Fruit fly (Drosophila melanogaster) whole organism, wandering third instar larva: ENCODE measurements around the gene CG7560.

Experiments used
- Abd-B ChIP-seq: fragments of >200 bp; optimal IDR thresholded peaks from 2 replicates; lab custom pipeline; 2017; ENCODE audit warnings: missing biosample characterization, missing genetic modification characterization
- CG32264 ChIP-seq: fragments of 200-800 bp; sonication (Bioruptor generic); optimal IDR thresholded peaks from 2 replicates; lab custom pipeline; 2016; ENCODE audit warnings: missing biosample characterization, missing genetic modification characterization
- CG9705 ChIP-seq: fragments of 200-800 bp; sonication (Bioruptor generic); optimal IDR thresholded peaks from 2 replicates; lab custom pipeline; 2018; ENCODE audit warnings: missing biosample characterization, mild to moderate bottlenecking, missing genetic modification characterization
- CrebA ChIP-seq: fragments of 200-800 bp; sonication (Bioruptor generic); optimal IDR thresholded peaks from 2 replicates; lab custom pipeline; 2016; ENCODE audit warnings: missing biosample characterization, mild to moderate bottlenecking, missing genetic modification characterization, borderline replicate concordance
- Dfd ChIP-seq: fragments of >200 bp; optimal IDR thresholded peaks from 2 replicates; lab custom pipeline; 2017; ENCODE audit warnings: missing biosample characterization, missing genetic modification characterization
- Dif ChIP-seq: fragments of 200-275, 200-300 bp; sonication (Bioruptor generic); optimal IDR thresholded peaks from 2 replicates; lab custom pipeline; 2018; ENCODE audit warnings: missing biosample characterization, missing genetic modification characterization; ENCODE audit not compliant: partially characterized antibody
- GATAd ChIP-seq: sonication (Bioruptor generic); optimal IDR thresholded peaks from 2 replicates; lab custom pipeline; 2016; ENCODE audit warnings: missing biosample characterization, missing genetic modification characterization
- HLH106 ChIP-seq: fragments of 200-800 bp; optimal IDR thresholded peaks from 3 replicates; lab custom pipeline; 2019; ENCODE audit warnings: missing biosample characterization, mild to moderate bottlenecking, missing genetic modification characterization, moderate library complexity
- Hnf4 ChIP-seq: fragments of 200-800 bp; sonication (Bioruptor generic); optimal IDR thresholded peaks from 2 replicates; lab custom pipeline; 2016; ENCODE audit warnings: missing biosample characterization, mild to moderate bottlenecking, missing genetic modification characterization
- Hr78 ChIP-seq: fragments of >200 bp; optimal IDR thresholded peaks from 2 replicates; lab custom pipeline; 2017; ENCODE audit warnings: missing biosample characterization, missing genetic modification characterization
- Hr83 ChIP-seq: fragments of 200-300 bp; sonication (Bioruptor generic); optimal IDR thresholded peaks from 2 replicates; lab custom pipeline; 2016; ENCODE audit warnings: missing biosample characterization, mild to moderate bottlenecking, missing genetic modification characterization, moderate library complexity; ENCODE audit not compliant: poor library complexity, severe bottlenecking
- Jra ChIP-seq: sonication (Bioruptor generic); optimal IDR thresholded peaks from 2 replicates; lab custom pipeline; 2016; ENCODE audit warnings: missing biosample characterization, missing genetic modification characterization
- Mio ChIP-seq: sonication (Bioruptor generic); optimal IDR thresholded peaks from 2 replicates; lab custom pipeline; 2016; ENCODE audit warnings: missing biosample characterization, missing genetic modification characterization
- Myc ChIP-seq: fragments of >200 bp; optimal IDR thresholded peaks from 2 replicates; lab custom pipeline; 2017
- N ChIP-seq: fragments of >200 bp; optimal IDR thresholded peaks from 2 replicates; lab custom pipeline; 2018; ENCODE audit warnings: missing biosample characterization, missing external identifiers, missing genetic modification characterization
- OdsH ChIP-seq: fragments of 200-800 bp; sonication (Bioruptor generic); optimal IDR thresholded peaks from 2 replicates; lab custom pipeline; 2016; ENCODE audit warnings: missing biosample characterization, mild to moderate bottlenecking, missing genetic modification characterization
- Rel ChIP-seq, 2 experiments: fragments of 200-800 bp; sonication (Bioruptor generic) in 1 of 2; optimal IDR thresholded peaks; 2 replicates in 1 of 2; 3 replicates in 1 of 2; lab custom pipeline; 2016 to 2019; ENCODE audit warnings: mild to moderate bottlenecking in 2 of 2, missing biosample characterization in 2 of 2, missing genetic modification characterization in 2 of 2, moderate library complexity in 1 of 2
- Sp1 ChIP-seq: fragments of 200-800 bp; sonication (Bioruptor generic); optimal IDR thresholded peaks from 3 replicates; lab custom pipeline; 2019; ENCODE audit warnings: missing biosample characterization, mild to moderate bottlenecking, missing genetic modification characterization, moderate library complexity
- Vsx2 ChIP-seq: fragments of 200-300, 225-300 bp; sonication (Bioruptor generic); optimal IDR thresholded peaks from 2 replicates; lab custom pipeline; 2018; ENCODE audit warnings: missing biosample characterization, missing genetic modification characterization; ENCODE audit not compliant: partially characterized antibody
- br ChIP-seq: fragments of 200-800 bp; sonication (Bioruptor generic); optimal IDR thresholded peaks from 2 replicates; lab custom pipeline; 2016; ENCODE audit warnings: missing biosample characterization, missing genetic modification characterization
- brk ChIP-seq: fragments of 200-800 bp; sonication (Bioruptor generic); optimal IDR thresholded peaks from 2 replicates; lab custom pipeline; 2016; ENCODE audit warnings: missing biosample characterization, mild to moderate bottlenecking, missing genetic modification characterization
- dl ChIP-seq, 2 experiments: fragments of 175-275, 200-275 bp in 1 of 2; fragments of 200-275 bp in 1 of 2; sonication (Bioruptor generic); optimal IDR thresholded peaks; lab custom pipeline; 2018; ENCODE audit warnings: mild to moderate bottlenecking in 2 of 2, missing biosample characterization in 2 of 2, missing genetic modification characterization in 2 of 2, moderate library complexity in 2 of 2; ENCODE audit not compliant: partially characterized antibody in 2 of 2, insufficient read depth in 1 of 2
- dmrt93B ChIP-seq: fragments of 200-800 bp; sonication (Bioruptor generic); optimal IDR thresholded peaks from 2 replicates; lab custom pipeline; 2018; ENCODE audit warnings: missing biosample characterization, mild to moderate bottlenecking, missing genetic modification characterization
- dsf ChIP-seq: sonication (Bioruptor generic); optimal IDR thresholded peaks from 2 replicates; lab custom pipeline; 2016; ENCODE audit warnings: missing biosample characterization, missing genetic modification characterization, borderline replicate concordance
- ey ChIP-seq: fragments of 200-800 bp; sonication (Bioruptor generic); optimal IDR thresholded peaks from 2 replicates; lab custom pipeline; 2016; ENCODE audit warnings: missing biosample characterization, missing genetic modification characterization
- foxo ChIP-seq, 2 experiments: fragments of 200-800 bp; sonication (Bioruptor generic); optimal IDR thresholded peaks; 2 replicates in 1 of 2; 3 replicates in 1 of 2; lab custom pipeline; 2016 to 2017; ENCODE audit warnings: missing biosample characterization in 2 of 2, missing genetic modification characterization in 2 of 2
- fru ChIP-seq: fragments of 200-800 bp; sonication (Bioruptor generic); optimal IDR thresholded peaks from 3 replicates; lab custom pipeline; 2016; ENCODE audit warnings: missing biosample characterization, mild to moderate bottlenecking, missing genetic modification characterization
- h ChIP-seq: fragments of 200-800 bp; sonication (Bioruptor generic); optimal IDR thresholded peaks from 3 replicates; lab custom pipeline; 2016; ENCODE audit warnings: missing biosample characterization, mild to moderate bottlenecking, missing genetic modification characterization
- jim ChIP-seq: fragments of 175-275, 200-325 bp; sonication (Bioruptor generic); optimal IDR thresholded peaks from 2 replicates; lab custom pipeline; 2016; ENCODE audit warnings: missing biosample characterization, mild to moderate bottlenecking, missing genetic modification characterization
- lola ChIP-seq: fragments of >200 bp; optimal IDR thresholded peaks from 2 replicates; lab custom pipeline; 2017; ENCODE audit warnings: missing biosample characterization, missing genetic modification characterization
- pan ChIP-seq: fragments of >200 bp; optimal IDR thresholded peaks from 2 replicates; lab custom pipeline; 2017
- psq ChIP-seq: fragments of 200-800 bp; sonication (Bioruptor generic); optimal IDR thresholded peaks from 3 replicates; lab custom pipeline; 2017; ENCODE audit warnings: missing biosample characterization, mild to moderate bottlenecking, missing genetic modification characterization, moderate library complexity
- rgr ChIP-seq: fragments of 200-800 bp; sonication (Bioruptor generic); optimal IDR thresholded peaks from 3 replicates; lab custom pipeline; 2016; ENCODE audit warnings: missing biosample characterization, mild to moderate bottlenecking, missing genetic modification characterization
- sage ChIP-seq: fragments of 200-800 bp; sonication (Bioruptor generic); optimal IDR thresholded peaks from 2 replicates; lab custom pipeline; 2016; ENCODE audit warnings: missing biosample characterization, mild to moderate bottlenecking, missing genetic modification characterization
- sv ChIP-seq: fragments of 200-800 bp; sonication (Bioruptor generic); optimal IDR thresholded peaks from 3 replicates; lab custom pipeline; 2016; ENCODE audit warnings: missing biosample characterization, missing genetic modification characterization
- tai ChIP-seq: sonication (Bioruptor generic); optimal IDR thresholded peaks from 2 replicates; lab custom pipeline; 2016; ENCODE audit warnings: missing biosample characterization, missing genetic modification characterization
- usp ChIP-seq: fragments of >200 bp; optimal IDR thresholded peaks from 2 replicates; lab custom pipeline; 2017; ENCODE audit warnings: missing biosample characterization, missing genetic modification characterization
- woc ChIP-seq: sonication (Bioruptor generic); optimal IDR thresholded peaks from 2 replicates; lab custom pipeline; 2016; ENCODE audit warnings: missing biosample characterization, mild to moderate bottlenecking, missing genetic modification characterization

The CG7560 gene

DNA sequence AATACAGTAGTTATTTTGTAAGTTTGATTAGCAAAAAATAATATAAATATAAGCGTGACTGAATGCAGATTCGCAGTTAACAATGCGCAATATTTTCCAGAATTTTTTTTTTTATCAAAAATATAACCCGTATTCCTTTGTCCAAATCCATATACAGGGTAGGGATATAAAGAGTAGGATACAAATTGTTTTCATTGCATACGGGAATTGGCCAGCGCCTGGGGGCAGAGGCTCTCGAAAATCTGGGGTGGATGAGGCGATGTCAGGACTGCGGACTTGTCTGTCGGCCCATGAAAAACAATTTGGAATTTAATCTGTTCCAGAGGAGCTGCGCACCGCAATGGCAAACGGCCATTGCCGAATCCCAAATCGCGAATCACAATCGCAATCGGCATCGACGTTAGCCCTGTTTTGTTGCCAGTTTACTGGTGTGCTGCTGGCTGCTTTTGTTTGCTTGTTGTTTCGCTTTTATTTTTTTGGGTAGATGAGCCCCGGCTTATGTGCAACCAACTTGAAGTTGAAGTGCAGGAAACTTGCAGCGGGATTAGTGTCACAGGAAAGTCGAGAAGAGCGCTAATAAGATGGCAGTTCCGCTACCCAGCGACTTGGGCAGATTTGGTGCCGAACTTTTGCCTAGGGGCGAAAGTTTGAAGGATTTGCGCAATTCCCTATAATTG, 42.1 kb upstream of the CG7560 start:
- TF ChIP-seq h (GFP tag; lab: Kevin White, UChicago) (peak; percentile 31), HLH106 (peak; percentile 53), Hr78 (no peak), sv (GFP tag; lab: Kevin White, UChicago) (no peak), Abd-B (GFP tag; lab: Kevin White, UChicago) (no peak), dl (GFP tag; optimal IDR thresholded peaks at IDR 0.05; lab: Kevin White, UChicago; ENCODE audit: insufficient read depth in 1 of 2, partially characterized antibody in 2 of 2) (no peak), Myc (lab: Kevin White, UChicago) (no peak), brk (GFP tag; lab: Kevin White, UChicago) (no peak), rgr (GFP tag; lab: Kevin White, UChicago) (no peak), Dfd (GFP tag; lab: Kevin White, UChicago) (no peak), fru (GFP tag; lab: Kevin White, UChicago) (peak; percentile 62), Dif (GFP tag; lab: Kevin White, UChicago) (no peak), CG32264 (GFP tag; lab: Kevin White, UChicago) (no peak), dmrt93B (GFP tag; lab: Kevin White, UChicago) (peak; percentile 32), Mio (GFP tag; lab: Kevin White, UChicago) (no peak), sage (GFP tag; lab: Kevin White, UChicago) (no peak), psq (GFP tag; lab: Kevin White, UChicago) (peak; percentile 40), OdsH (GFP tag; lab: Kevin White, UChicago) (no peak), woc (GFP tag; lab: Kevin White, UChicago) (peak; percentile 47), N (GFP tag; lab: Kevin White, UChicago) (no peak), Hr83 (GFP tag; lab: Kevin White, UChicago) (no peak), ey (GFP tag; lab: Kevin White, UChicago) (no peak), Rel (GFP tag; optimal IDR thresholded peaks at IDR 0.05; lab: Kevin White, UChicago) (no peak), Rel (tag; optimal IDR thresholded peaks at IDR 0.05; lab: Kevin White, UChicago) (no peak), Sp1 (peak; percentile 10), usp (GFP tag; lab: Kevin White, UChicago) (no peak), Jra (GFP tag; lab: Kevin White, UChicago) (no peak), br (GFP tag; lab: Kevin White, UChicago) (no peak), GATAd (no peak), jim (GFP tag; lab: Kevin White, UChicago) (no peak), pan (lab: Kevin White, UChicago) (no peak), CG9705 (GFP tag; lab: Kevin White, UChicago) (no peak), lola (no peak), dsf (no peak), Vsx2 (GFP tag; lab: Kevin White, UChicago) (no peak), foxo (GFP tag; optimal IDR thresholded peaks at IDR 0.05; lab: Kevin White, UChicago) (no peak), tai (no peak), Hnf4 (GFP tag; lab: Kevin White, UChicago) (no peak), CrebA (GFP tag; lab: Kevin White, UChicago) (no peak)

DNA sequence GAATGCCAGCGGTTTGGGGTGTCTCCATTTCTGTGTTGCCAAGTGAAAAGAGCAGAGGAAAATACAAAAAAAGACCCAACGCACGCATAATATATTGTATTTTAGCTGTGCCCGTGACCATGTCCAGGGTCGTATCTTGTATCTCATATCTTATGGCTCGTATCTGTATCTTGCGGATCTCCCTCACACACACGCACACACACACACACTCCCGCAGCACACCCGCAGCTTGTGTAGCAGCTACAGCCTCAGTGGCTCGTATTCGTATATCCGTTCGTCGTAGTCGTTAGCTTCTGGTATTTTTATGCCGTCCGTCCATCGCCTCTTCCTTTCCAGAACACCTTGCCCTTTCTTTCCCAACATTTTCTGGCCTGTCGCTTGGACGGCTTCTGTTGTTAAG, 40.7 kb upstream of the CG7560 start:
- no peak for TF ChIP-seq Myc (lab: Kevin White, UChicago)
- TF ChIP-seq Rel (GFP tag; optimal IDR thresholded peaks at IDR 0.05; lab: Kevin White, UChicago) = no peak
- no peak for TF ChIP-seq Rel (tag; optimal IDR thresholded peaks at IDR 0.05; lab: Kevin White, UChicago)
- no peak for TF ChIP-seq Hnf4 (GFP tag; lab: Kevin White, UChicago)
- peak; percentile 38 for TF ChIP-seq fru (GFP tag; lab: Kevin White, UChicago)
- no peak for TF ChIP-seq ey (GFP tag; lab: Kevin White, UChicago)
- TF ChIP-seq Dfd (GFP tag; lab: Kevin White, UChicago) = no peak
- TF ChIP-seq psq (GFP tag; lab: Kevin White, UChicago) = peak; percentile 13
- peak; percentile 6 for TF ChIP-seq woc (GFP tag; lab: Kevin White, UChicago)
- no peak for TF ChIP-seq h (GFP tag; lab: Kevin White, UChicago)
- no peak for TF ChIP-seq Jra (GFP tag; lab: Kevin White, UChicago)
